Worm (Caenorhabditis elegans): ENCODE data around the gene scl-11.

- TF ChIP-seq hmbx-1 (tag; optimal IDR thresholded peaks at IDR 0.05) (no peak), hnd-1 (tag; optimal IDR thresholded peaks at IDR 0.05) (no peak), flt-1 (GFP tag; IDR thresholded peaks at IDR 0.05) (no peak), hmg-4 (GFP tag; optimal IDR thresholded peaks at IDR 0.05) (no peak), ets-7 (tag; optimal IDR thresholded peaks at IDR 0.05) (no peak), ceh-13 (GFP tag; optimal IDR thresholded peaks at IDR 0.05) (no peak), ama-1 (optimal IDR thresholded peaks at IDR 0.05) (no peak), scrt-1 (GFP tag; IDR thresholded peaks at IDR 0.05) (no peak), F13C5.2 (tag; optimal IDR thresholded peaks at IDR 0.05) (no peak), sea-1 (GFP tag; conservative IDR thresholded peaks at IDR 0.05) (0 out of 2 replicates have a peak, but pooled peaks have one; percentile 37), pes-1 (GFP tag; IDR thresholded peaks at IDR 0.05) (no peak)
Observed at ce11 chrIV:13066044-13066443, 14.9 kb downstream of the scl-11 start.
